Fruit fly (Drosophila melanogaster) whole organism, prepupa: ENCODE measurements around the gene cac.

ENCODE experiments used
- Blimp-1 ChIP-seq: fragments of 200-800 bp; sonication (Bioruptor generic); optimal IDR thresholded peaks from 3 replicates; lab custom pipeline; 2017; ENCODE audit warnings: missing biosample characterization, missing genetic modification characterization, mild to moderate bottlenecking, moderate library complexity, missing genetic modification reagents
- CG10631 ChIP-seq: fragments of 200-800 bp; sonication (Bioruptor generic); optimal IDR thresholded peaks from 2 replicates; lab custom pipeline; 2016; ENCODE audit warnings: missing biosample characterization, missing genetic modification characterization
- CG10669 ChIP-seq: fragments of 200-800 bp; sonication (Bioruptor generic); optimal IDR thresholded peaks from 3 replicates; lab custom pipeline; 2018; ENCODE audit warnings: missing biosample characterization, mild to moderate bottlenecking, missing genetic modification characterization, moderate library complexity
- CG11762 ChIP-seq: fragments of 200-800 bp; sonication (Bioruptor generic); optimal IDR thresholded peaks from 3 replicates; lab custom pipeline; 2016; ENCODE audit warnings: missing biosample characterization, missing genetic modification characterization; ENCODE audit not compliant: insufficient read depth
- CG11902 ChIP-seq: fragments of 200-800 bp; sonication (Bioruptor generic); optimal IDR thresholded peaks from 3 replicates; lab custom pipeline; 2016; ENCODE audit warnings: missing biosample characterization, missing genetic modification characterization
- CG1621 ChIP-seq: fragments of 200-800 bp; sonication (Bioruptor generic); optimal IDR thresholded peaks from 3 replicates; lab custom pipeline; 2018; ENCODE audit warnings: missing biosample characterization, mild to moderate bottlenecking, missing genetic modification characterization
- CG16779 ChIP-seq: fragments of 200-800 bp; sonication (Bioruptor generic); optimal IDR thresholded peaks from 3 replicates; lab custom pipeline; 2017; ENCODE audit warnings: missing biosample characterization, mild to moderate bottlenecking, missing genetic modification characterization
- CG31627 ChIP-seq: fragments of 200-800 bp; sonication (Bioruptor generic); optimal IDR thresholded peaks from 3 replicates; lab custom pipeline; 2016; ENCODE audit warnings: missing biosample characterization, missing genetic modification characterization
- CG32006 ChIP-seq: fragments of 200-800 bp; sonication (Bioruptor generic); optimal IDR thresholded peaks from 3 replicates; lab custom pipeline; 2017; ENCODE audit warnings: missing biosample characterization, mild to moderate bottlenecking, missing genetic modification characterization
- CG3919 ChIP-seq: fragments of 200-800 bp; sonication (Bioruptor generic); optimal IDR thresholded peaks from 3 replicates; lab custom pipeline; 2016; ENCODE audit warnings: missing biosample characterization, missing genetic modification characterization
- CG6163 ChIP-seq: fragments of 200-800 bp; sonication (Bioruptor generic); IDR thresholded peaks from 3 replicates; pipeline ENCODE4 v1.3.6; 2022; ENCODE audit warnings: missing biosample characterization, missing genetic modification characterization
- CG6792 ChIP-seq: fragments of 200-800 bp; sonication (Bioruptor generic); optimal IDR thresholded peaks from 3 replicates; lab custom pipeline; 2016; ENCODE audit warnings: missing biosample characterization, missing genetic modification characterization
- CG6808 ChIP-seq: fragments of 200-800 bp; sonication (Bioruptor generic); optimal IDR thresholded peaks from 3 replicates; lab custom pipeline; 2017; ENCODE audit warnings: missing biosample characterization, missing genetic modification characterization, mild to moderate bottlenecking, moderate library complexity, missing genetic modification reagents
- CG6854 ChIP-seq: fragments of 200-800 bp; sonication (Bioruptor generic); optimal IDR thresholded peaks from 2 replicates; lab custom pipeline; 2017; ENCODE audit warnings: missing biosample characterization, mild to moderate bottlenecking, missing genetic modification characterization
- CG7368 ChIP-seq: fragments of 200-800 bp; sonication (Bioruptor generic); optimal IDR thresholded peaks from 3 replicates; lab custom pipeline; 2016; ENCODE audit warnings: missing biosample characterization, missing genetic modification characterization
- CG8119 ChIP-seq: fragments of 200-800 bp; sonication (Bioruptor generic); IDR thresholded peaks from 3 replicates; pipeline ENCODE4 v1.3.6; 2022; ENCODE audit warnings: missing biosample characterization, missing genetic modification characterization
- CG8319 ChIP-seq: fragments of 200-800 bp; sonication (Bioruptor generic); optimal IDR thresholded peaks from 3 replicates; lab custom pipeline; 2016; ENCODE audit warnings: missing biosample characterization, missing genetic modification characterization
- CG8632 ChIP-seq: fragments of 200-800 bp; sonication (Bioruptor generic); optimal IDR thresholded peaks from 3 replicates; lab custom pipeline; 2016; ENCODE audit warnings: missing biosample characterization, missing genetic modification characterization
- CG9139 ChIP-seq: fragments of 200-800 bp; sonication (Bioruptor generic); optimal IDR thresholded peaks from 3 replicates; lab custom pipeline; 2017; ENCODE audit warnings: missing biosample characterization, mild to moderate bottlenecking, missing genetic modification characterization
- Eip75B ChIP-seq: fragments of 200-800 bp; sonication (Bioruptor generic); optimal IDR thresholded peaks from 3 replicates; lab custom pipeline; 2016; ENCODE audit warnings: missing biosample characterization, missing genetic modification characterization
- Eip78C ChIP-seq: fragments of 200-800 bp; sonication (Bioruptor generic); peaks from one replicate; lab custom pipeline; 2016; ENCODE audit warnings: missing biosample characterization, missing genetic modification characterization
- Eip93F ChIP-seq: fragments of 200-800 bp; sonication (Bioruptor generic); optimal IDR thresholded peaks from 2 replicates; lab custom pipeline; 2016; ENCODE audit warnings: missing biosample characterization, mild to moderate bottlenecking, missing genetic modification characterization
- Ets96B ChIP-seq: fragments of 200-800 bp; optimal IDR thresholded peaks from 2 replicates; lab custom pipeline; 2019; ENCODE audit warnings: missing biosample characterization, mild to moderate bottlenecking, missing genetic modification characterization, moderate library complexity
- Gug ChIP-seq: fragments of 200-800 bp; sonication (Bioruptor generic); IDR thresholded peaks from 2 replicates; pipeline ENCODE4 v1.3.6; 2022; ENCODE audit warnings: missing biosample characterization, missing genetic modification characterization
- Hr38 ChIP-seq: sonication (Bioruptor generic); optimal IDR thresholded peaks from 2 replicates; lab custom pipeline; 2016; ENCODE audit warnings: missing biosample characterization, missing genetic modification characterization
- Hr4 ChIP-seq: fragments of 200-800 bp; sonication (Bioruptor generic); optimal IDR thresholded peaks from 3 replicates; lab custom pipeline; 2016; ENCODE audit warnings: missing biosample characterization, missing genetic modification characterization
- Lpt ChIP-seq: fragments of 200-800 bp; sonication (Bioruptor generic); optimal IDR thresholded peaks from 3 replicates; lab custom pipeline; 2016; ENCODE audit warnings: missing biosample characterization, missing genetic modification characterization
- Met ChIP-seq: fragments of 200-800 bp; sonication (Bioruptor generic); optimal IDR thresholded peaks from 3 replicates; lab custom pipeline; 2016; ENCODE audit warnings: missing biosample characterization, missing genetic modification characterization
- OdsH ChIP-seq: fragments of 200-800 bp; sonication (Bioruptor generic); optimal IDR thresholded peaks from 3 replicates; lab custom pipeline; 2016; ENCODE audit warnings: missing biosample characterization, missing genetic modification characterization
- Smox ChIP-seq: fragments of 200-800 bp; sonication (Bioruptor generic); optimal IDR thresholded peaks from 3 replicates; lab custom pipeline; 2016; ENCODE audit warnings: missing biosample characterization, missing genetic modification characterization
- Sox102F ChIP-seq: fragments of 200-800 bp; sonication (Bioruptor generic); optimal IDR thresholded peaks from 2 replicates; lab custom pipeline; 2016; ENCODE audit warnings: missing biosample characterization, mild to moderate bottlenecking, missing genetic modification characterization
- Sox15 ChIP-seq: fragments of 200-800 bp; sonication (Bioruptor generic); optimal IDR thresholded peaks from 3 replicates; lab custom pipeline; 2016; ENCODE audit warnings: missing biosample characterization, missing genetic modification characterization
- achi ChIP-seq: fragments of 200-800 bp; sonication (Bioruptor generic); optimal IDR thresholded peaks from 3 replicates; lab custom pipeline; 2016; ENCODE audit warnings: missing biosample characterization, missing genetic modification characterization
- acj6 ChIP-seq: fragments of 200-800 bp; sonication (Bioruptor generic); optimal IDR thresholded peaks from 3 replicates; lab custom pipeline; 2016; ENCODE audit warnings: missing biosample characterization, missing genetic modification characterization
- cyc ChIP-seq: fragments of 200-800 bp; sonication (Bioruptor generic); optimal IDR thresholded peaks from 3 replicates; lab custom pipeline; 2016; ENCODE audit warnings: missing biosample characterization, missing genetic modification characterization
- dsx ChIP-seq: fragments of 200-800 bp; optimal IDR thresholded peaks from 3 replicates; lab custom pipeline; 2019; ENCODE audit warnings: missing biosample characterization, mild to moderate bottlenecking, missing genetic modification characterization, moderate library complexity; ENCODE audit not compliant: poor library complexity, severe bottlenecking
- eg ChIP-seq: fragments of 200-800 bp; sonication (Bioruptor generic); IDR thresholded peaks from 3 replicates; pipeline ENCODE4 v1.3.6; 2022; ENCODE audit warnings: missing biosample characterization, missing genetic modification characterization
- esn ChIP-seq: fragments of 200-800 bp; sonication (Bioruptor generic); optimal IDR thresholded peaks from 2 replicates; lab custom pipeline; 2016; ENCODE audit warnings: missing biosample characterization, mild to moderate bottlenecking, missing genetic modification characterization, moderate library complexity
- fd59A ChIP-seq: fragments of 200-800 bp; sonication (Bioruptor generic); optimal IDR thresholded peaks from 2 replicates; lab custom pipeline; 2017; ENCODE audit warnings: missing biosample characterization, mild to moderate bottlenecking, missing genetic modification characterization, missing genetic modification reagents
- fd85E ChIP-seq: fragments of 200-800 bp; sonication (Bioruptor generic); optimal IDR thresholded peaks from 3 replicates; lab custom pipeline; 2016; ENCODE audit warnings: missing biosample characterization, missing genetic modification characterization
- fkh ChIP-seq: fragments of 200-800 bp; sonication (Bioruptor generic); optimal IDR thresholded peaks from 3 replicates; lab custom pipeline; 2017; ENCODE audit warnings: missing biosample characterization, mild to moderate bottlenecking, missing genetic modification characterization, moderate library complexity
- lz ChIP-seq: fragments of 200-800 bp; sonication (Bioruptor generic); optimal IDR thresholded peaks from 3 replicates; lab custom pipeline; 2016; ENCODE audit warnings: missing biosample characterization, missing genetic modification characterization
- net ChIP-seq: fragments of 200-800 bp; sonication (Bioruptor generic); optimal IDR thresholded peaks from 3 replicates; lab custom pipeline; 2016; ENCODE audit warnings: missing biosample characterization, missing genetic modification characterization
- pdm3 ChIP-seq: fragments of 200-800 bp; sonication (Bioruptor generic); optimal IDR thresholded peaks from 3 replicates; lab custom pipeline; 2016; ENCODE audit warnings: missing biosample characterization, missing genetic modification characterization
- salr ChIP-seq, 2 experiments: fragments of 200-800 bp; sonication (Bioruptor generic); optimal IDR thresholded peaks; 3 replicates each; lab custom pipeline; 2016 to 2018; ENCODE audit warnings: missing biosample characterization in 2 of 2, missing genetic modification characterization in 2 of 2, mild to moderate bottlenecking in 1 of 2
- spab ChIP-seq: fragments of 200-800 bp; sonication (Bioruptor generic); optimal IDR thresholded peaks from 2 replicates; lab custom pipeline; 2017; ENCODE audit warnings: missing biosample characterization, mild to moderate bottlenecking, missing genetic modification characterization, missing genetic modification reagents
- svp ChIP-seq: fragments of 200-800 bp; sonication (Bioruptor generic); peaks from one replicate; lab custom pipeline; 2016; ENCODE audit warnings: missing biosample characterization, missing genetic modification characterization

Gene cac

dm6 chrX:12004395-12004768 is 19.5 kb upstream of the cac start (continued):
- TF ChIP-seq CG8319 (GFP tag; lab: Kevin White, UChicago) (peak; percentile 43), CG8632 (GFP tag; lab: Kevin White, UChicago) (peak; percentile 74), CG9139 (peak; percentile 26), fd59A (GFP tag; lab: Kevin White, UChicago) (peak; percentile 73), dsx (GFP tag; lab: Kevin White, UChicago) (peak; percentile 36), salr (GFP tag; optimal IDR thresholded peaks at IDR 0.05; lab: Kevin White, UChicago) (peak; percentile 32 to 84), CG16779 (tag; lab: Kevin White, UChicago) (peak; percentile 52)

- TF ChIP-seq dsx (GFP tag; lab: Kevin White, UChicago), result peak; percentile 57
- peak; percentile 62 for TF ChIP-seq CG8319 (GFP tag; lab: Kevin White, UChicago)
- TF ChIP-seq CG8119 (GFP tag; lab: Robert Waterston, UW), result peak; percentile 84
- TF ChIP-seq Hr38 (GFP tag; lab: Kevin White, UChicago), result no peak
- peak; percentile 66 for TF ChIP-seq CG7368 (GFP tag; lab: Kevin White, UChicago)
- TF ChIP-seq svp (GFP tag; lab: Kevin White, UChicago), result peak; percentile 92
- TF ChIP-seq Eip93F (GFP tag; lab: Kevin White, UChicago), result no peak
- TF ChIP-seq spab (GFP tag; lab: Kevin White, UChicago), result no peak
- peak; percentile 16 for TF ChIP-seq CG11902 (GFP tag; lab: Kevin White, UChicago)
- peak; percentile 70 for TF ChIP-seq achi (GFP tag; lab: Kevin White, UChicago)
- peak; percentile 82 for TF ChIP-seq lz (GFP tag; lab: Kevin White, UChicago)
- TF ChIP-seq CG9139, result peak; percentile 18
- TF ChIP-seq net (GFP tag; lab: Kevin White, UChicago), result no peak
- peak; percentile 75 for TF ChIP-seq CG31627 (GFP tag; lab: Kevin White, UChicago)
- no peak for TF ChIP-seq CG11762
- TF ChIP-seq CG16779 (tag; lab: Kevin White, UChicago), result no peak
- TF ChIP-seq Sox102F (GFP tag; lab: Kevin White, UChicago), result peak; percentile 83
- no peak for TF ChIP-seq CG6808
- TF ChIP-seq Ets96B (tag; lab: Kevin White, UChicago), result peak; percentile 68
- TF ChIP-seq fkh (GFP tag; lab: Kevin White, UChicago), result no peak
- no peak for TF ChIP-seq CG6854 (GFP tag; lab: Kevin White, UChicago)
- peak; percentile 62 for TF ChIP-seq CG10669 (GFP tag; lab: Kevin White, UChicago)
- peak; percentile 49 for TF ChIP-seq Lpt (GFP tag; lab: Kevin White, UChicago)
- TF ChIP-seq salr (GFP tag; optimal IDR thresholded peaks at IDR 0.05; lab: Kevin White, UChicago), result peak in 1 of 2 experiments; percentile 59
- TF ChIP-seq CG6792, result peak; percentile 76
- TF ChIP-seq CG10631 (GFP tag; lab: Kevin White, UChicago), result peak; percentile 78
- TF ChIP-seq CG6163, result peak; percentile 81
- no peak for TF ChIP-seq fd85E
- peak; percentile 75 for TF ChIP-seq Smox (GFP tag; lab: Kevin White, UChicago)
- TF ChIP-seq cyc (GFP tag; lab: Kevin White, UChicago), result peak; percentile 73
- TF ChIP-seq Sox15 (GFP tag; lab: Kevin White, UChicago), result no peak
- peak; percentile 84 for TF ChIP-seq Met (GFP tag; lab: Kevin White, UChicago)
- TF ChIP-seq Hr4 (GFP tag; lab: Kevin White, UChicago), result peak; percentile 87
- TF ChIP-seq CG32006 (GFP tag; lab: Kevin White, UChicago), result no peak
- TF ChIP-seq Eip75B, result peak; percentile 80
- TF ChIP-seq esn (GFP tag; lab: Kevin White, UChicago), result peak; percentile 82
- TF ChIP-seq Eip78C (GFP tag; lab: Kevin White, UChicago), result peak; percentile 90
- peak; percentile 71 for TF ChIP-seq acj6 (GFP tag; lab: Kevin White, UChicago)
- TF ChIP-seq eg (GFP tag; lab: Robert Waterston, UW), result peak; percentile 84
- peak; percentile 67; the same call in 1 of the 2 replicates for TF ChIP-seq Gug (GFP tag; lab: Robert Waterston, UW)
- no peak for TF ChIP-seq OdsH (GFP tag; lab: Kevin White, UChicago)
- peak; percentile 68 for TF ChIP-seq CG1621 (tag; lab: Kevin White, UChicago)
- TF ChIP-seq Blimp-1 (GFP tag; lab: Kevin White, UChicago), result no peak
- peak; percentile 57 for TF ChIP-seq CG3919
- TF ChIP-seq pdm3, result peak; percentile 82
Observed at dm6 chrX:12003437-12004394, 18.8 kb upstream of the cac start, which contains the start of gene fw. Gene fw, minus strand, starts transcription at chrX:12003914.
